Worm (Caenorhabditis elegans): ENCODE data around the gene T04A6.1.

DNA sequence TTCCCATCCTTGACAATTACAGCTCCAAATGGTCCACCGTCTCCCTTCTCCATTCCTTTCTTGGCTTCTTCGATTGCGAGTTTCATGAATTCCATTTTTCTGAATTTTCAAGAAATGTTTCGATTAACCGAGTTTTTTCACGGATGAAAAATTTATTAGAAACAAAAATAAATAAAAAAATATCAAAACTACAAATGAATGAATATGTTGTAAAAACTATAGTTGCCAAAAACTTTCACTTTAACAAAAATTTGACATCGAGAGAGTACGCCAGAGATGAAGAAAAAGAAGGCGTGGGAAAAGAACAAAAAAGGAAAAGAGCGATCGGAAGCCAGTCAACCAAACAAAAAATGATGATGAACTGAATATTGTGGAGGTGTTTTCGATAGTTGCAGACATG, 33.4 kb upstream of the T04A6.1 start, which contains the start of gene R13A5.10:
- TF ChIP-seq elt-3 (tag; optimal IDR thresholded peaks at IDR 0.05) = no peak
- TF ChIP-seq unc-62 (GFP tag; optimal IDR thresholded peaks at IDR 0.05) = no peak
- TF ChIP-seq mdl-1 (tag; optimal IDR thresholded peaks at IDR 0.05) = no peak
- TF ChIP-seq sma-9 (GFP tag; optimal IDR thresholded peaks at IDR 0.05) = no peak
- TF ChIP-seq sma-9 (tag; optimal IDR thresholded peaks at IDR 0.05) = no peak
- TF ChIP-seq nhr-129 (tag; optimal IDR thresholded peaks at IDR 0.05) = no peak
- no peak for TF ChIP-seq lsy-2 (tag; optimal IDR thresholded peaks at IDR 0.05)
- no peak for TF ChIP-seq skn-1 (tag; optimal IDR thresholded peaks at IDR 0.05)
- TF ChIP-seq nhr-11 (tag; optimal IDR thresholded peaks at IDR 0.05) = no peak
- no peak for TF ChIP-seq gmeb-1 (tag; optimal IDR thresholded peaks at IDR 0.05)
- TF ChIP-seq nhr-237 (tag; optimal IDR thresholded peaks at IDR 0.05) = no peak
- no peak for TF ChIP-seq ztf-11 (tag; optimal IDR thresholded peaks at IDR 0.05)
- no peak for TF ChIP-seq lin-13 (GFP tag; optimal IDR thresholded peaks at IDR 0.05)
- TF ChIP-seq fos-1 (tag; optimal IDR thresholded peaks at IDR 0.05) = no peak
- TF ChIP-seq nhr-12 (tag; optimal IDR thresholded peaks at IDR 0.05) = no peak
